Worm (Caenorhabditis elegans) whole organism, late embryonic: Measurements from ENCODE around the gene F25E5.1.
"Not testable (repeated sequence)": the region's sequence is repeated elsewhere in the genome, so short reads cannot be mapped to it uniquely, and the experiment has no call there.

Experiments
- C38D4.7 ChIP-seq: fragments of 200-800 bp; sonication (Bioruptor generic); optimal IDR thresholded peaks from 2 replicates; lab custom pipeline; 2018; ENCODE audit warnings: mild to moderate bottlenecking, missing genetic modification characterization, moderate library complexity, missing compliant biosample characterization
- K02D7.2 ChIP-seq: sonication (generic microtip); optimal IDR thresholded peaks from 2 replicates; lab custom pipeline; 2017; ENCODE audit warnings: mild to moderate bottlenecking, missing genetic modification characterization, missing compliant biosample characterization
- T23F11.4 ChIP-seq: fragments of 200-800 bp; sonication (Bioruptor generic); optimal IDR thresholded peaks from 2 replicates; lab custom pipeline; 2018; ENCODE audit warnings: mild to moderate bottlenecking, missing genetic modification characterization, missing compliant biosample characterization
- ahr-1 ChIP-seq: sonication (generic microtip); optimal IDR thresholded peaks from 2 replicates; lab custom pipeline; 2016; ENCODE audit warnings: missing genetic modification characterization, missing compliant biosample characterization
- ama-1 ChIP-seq: fragments of 150-350 bp; optimal IDR thresholded peaks from 2 replicates; lab custom pipeline; 2014
- ceh-14 ChIP-seq: sonication (generic microtip); optimal IDR thresholded peaks from 2 replicates; lab custom pipeline; 2016; ENCODE audit warnings: missing genotype, missing genetic modification characterization, missing compliant biosample characterization
- ceh-18 ChIP-seq: sonication (generic microtip); optimal IDR thresholded peaks from 2 replicates; lab custom pipeline; 2016; ENCODE audit warnings: missing genetic modification characterization, missing compliant biosample characterization
- ceh-2 ChIP-seq: sonication (generic microtip); optimal IDR thresholded peaks from 2 replicates; lab custom pipeline; 2016; ENCODE audit warnings: missing genotype, missing genetic modification characterization, missing compliant biosample characterization
- ceh-22 ChIP-seq: sonication (generic microtip); optimal IDR thresholded peaks from 2 replicates; lab custom pipeline; 2017; ENCODE audit warnings: missing biosample characterization, missing genetic modification characterization
- ceh-24 ChIP-seq: sonication (generic microtip); optimal IDR thresholded peaks from 2 replicates; lab custom pipeline; 2016; ENCODE audit warnings: mild to moderate bottlenecking, missing genetic modification characterization, missing compliant biosample characterization
- ceh-30 ChIP-seq: fragments of 150-350 bp; optimal IDR thresholded peaks from 2 replicates; lab custom pipeline; 2014; ENCODE audit warnings: missing biosample characterization, missing genetic modification characterization
- ceh-31 ChIP-seq: sonication (generic microtip); optimal IDR thresholded peaks from 2 replicates; lab custom pipeline; 2016; ENCODE audit warnings: missing genetic modification characterization, missing compliant biosample characterization
- ceh-45 ChIP-seq: fragments of 200-800 bp; sonication (Bioruptor generic); IDR thresholded peaks from 2 replicates; pipeline ENCODE4 v1.3.6; 2022; ENCODE audit warnings: missing genetic modification reagents, missing genetic modification characterization, missing compliant biosample characterization
- ceh-48 ChIP-seq: sonication (generic microtip); optimal IDR thresholded peaks from 2 replicates; lab custom pipeline; 2016; ENCODE audit warnings: missing genetic modification characterization, inconsistent platforms, missing compliant biosample characterization
- ceh-6 ChIP-seq: fragments of 200-800 bp; sonication (Bioruptor generic); optimal IDR thresholded peaks from 2 replicates; lab custom pipeline; 2018; ENCODE audit warnings: mild to moderate bottlenecking, missing genetic modification characterization, missing compliant biosample characterization
- che-1 ChIP-seq: sonication (generic microtip); optimal IDR thresholded peaks from 2 replicates; lab custom pipeline; 2016; ENCODE audit warnings: mild to moderate bottlenecking, missing genetic modification characterization, missing compliant biosample characterization
- dmd-4 ChIP-seq: sonication (generic microtip); optimal IDR thresholded peaks from 2 replicates; lab custom pipeline; 2016; ENCODE audit warnings: borderline replicate concordance, missing genetic modification characterization, missing compliant biosample characterization
- elt-4 ChIP-seq: sonication (generic microtip); optimal IDR thresholded peaks from 2 replicates; lab custom pipeline; 2016; ENCODE audit warnings: missing genetic modification characterization, missing compliant biosample characterization
- ets-4 ChIP-seq: sonication (generic microtip); optimal IDR thresholded peaks from 2 replicates; lab custom pipeline; 2016; ENCODE audit warnings: missing genetic modification characterization, missing compliant biosample characterization
- fkh-10 ChIP-seq: fragments of 150-350 bp; optimal IDR thresholded peaks from 2 replicates; lab custom pipeline; 2014; ENCODE audit warnings: missing biosample characterization, missing genetic modification reagents, missing genetic modification characterization
- hlh-13 ChIP-seq: fragments of 200-800 bp; sonication (Bioruptor generic); optimal IDR thresholded peaks from 2 replicates; lab custom pipeline; 2018; ENCODE audit warnings: mild to moderate bottlenecking, missing genetic modification characterization, missing compliant biosample characterization
- hlh-30 ChIP-seq: sonication (generic microtip); optimal IDR thresholded peaks from 2 replicates; lab custom pipeline; 2017; ENCODE audit warnings: antibody characterized with exemption, missing genetic modification characterization, missing compliant biosample characterization; ENCODE audit not compliant: insufficient read depth
- hlh-8 ChIP-seq: sonication (generic microtip); optimal IDR thresholded peaks from 2 replicates; lab custom pipeline; 2016; ENCODE audit warnings: missing genotype, missing genetic modification characterization, missing compliant biosample characterization
- lin-11 ChIP-seq: fragments of 200-800 bp; sonication (Bioruptor generic); optimal IDR thresholded peaks from 2 replicates; lab custom pipeline; 2018; ENCODE audit warnings: mild to moderate bottlenecking, missing genetic modification characterization, missing compliant biosample characterization
- madf-2 ChIP-seq: sonication (generic microtip); optimal IDR thresholded peaks from 2 replicates; lab custom pipeline; 2017; ENCODE audit warnings: missing genetic modification characterization, missing compliant biosample characterization
- nhr-11 ChIP-seq: fragments of 150-350 bp; optimal IDR thresholded peaks from 2 replicates; lab custom pipeline; 2014; ENCODE audit warnings: missing biosample characterization, missing genetic modification characterization
- nhr-232 ChIP-seq: sonication (generic microtip); optimal IDR thresholded peaks from 2 replicates; lab custom pipeline; 2016; ENCODE audit warnings: missing genetic modification characterization, missing compliant biosample characterization
- odd-2 ChIP-seq: sonication (generic microtip); optimal IDR thresholded peaks from 2 replicates; lab custom pipeline; 2017; ENCODE audit warnings: antibody characterized with exemption, mild to moderate bottlenecking, missing genetic modification characterization, missing compliant biosample characterization
- pag-3 ChIP-seq: sonication (generic microtip); optimal IDR thresholded peaks from 2 replicates; lab custom pipeline; 2016; ENCODE audit warnings: missing compliant biosample characterization, missing genetic modification characterization, borderline replicate concordance
- pax-1 ChIP-seq: fragments of 150-350 bp; optimal IDR thresholded peaks from 2 replicates; lab custom pipeline; 2014; ENCODE audit warnings: missing biosample characterization, missing genetic modification characterization
- pqm-1 ChIP-seq: sonication (generic microtip); optimal IDR thresholded peaks from 2 replicates; lab custom pipeline; 2016; ENCODE audit warnings: missing genetic modification characterization, missing compliant biosample characterization
- pros-1 ChIP-seq: fragments of 150-350 bp; optimal IDR thresholded peaks from 2 replicates; lab custom pipeline; 2014; ENCODE audit warnings: missing biosample characterization, missing genetic modification reagents, missing genetic modification characterization
- ref-2 ChIP-seq: sonication (generic microtip); optimal IDR thresholded peaks from 2 replicates; lab custom pipeline; 2016; ENCODE audit warnings: missing genetic modification characterization, missing compliant biosample characterization
- rnt-1 ChIP-seq: sonication (generic microtip); optimal IDR thresholded peaks from 2 replicates; lab custom pipeline; 2016; ENCODE audit warnings: missing genetic modification characterization, missing compliant biosample characterization
- sox-2 ChIP-seq: fragments of 200-800 bp; sonication (Bioruptor generic); IDR thresholded peaks from 2 replicates; pipeline ENCODE4 v1.3.6; 2022; ENCODE audit warnings: missing genetic modification reagents, missing genetic modification characterization, missing compliant biosample characterization
- sox-4 ChIP-seq: sonication (generic microtip); optimal IDR thresholded peaks from 2 replicates; lab custom pipeline; 2017; ENCODE audit warnings: mild to moderate bottlenecking, missing genetic modification characterization, inconsistent platforms, missing compliant biosample characterization
- tbx-2 ChIP-seq: sonication (generic microtip); optimal IDR thresholded peaks from 2 replicates; lab custom pipeline; 2016; ENCODE audit warnings: missing genetic modification characterization, missing compliant biosample characterization
- tbx-7 ChIP-seq: sonication (generic microtip); optimal IDR thresholded peaks from 2 replicates; lab custom pipeline; 2016; ENCODE audit warnings: missing genotype, missing genetic modification characterization, missing compliant biosample characterization
- ttx-3 ChIP-seq: sonication (generic microtip); optimal IDR thresholded peaks from 2 replicates; lab custom pipeline; 2016; ENCODE audit warnings: missing genetic modification reagents, missing genetic modification characterization, missing compliant biosample characterization
- unc-3 ChIP-seq, 2 experiments: fragments of 200-800 bp in 1 of 2; sonication (Bioruptor generic) in 1 of 2; sonication (generic microtip) in 1 of 2; conservative IDR thresholded peaks in 1 of 2; optimal IDR thresholded peaks in 1 of 2; 2 replicates each; pipeline versions ENCODE4 v1.3.6 to Lab custom; 2016 to 2022; ENCODE audit warnings: missing compliant biosample characterization in 2 of 2, missing genetic modification characterization in 2 of 2, missing genetic modification reagents in 1 of 2
- unc-42 ChIP-seq: sonication (generic microtip); optimal IDR thresholded peaks from 2 replicates; lab custom pipeline; 2016; ENCODE audit warnings: missing genotype, missing genetic modification characterization, missing compliant biosample characterization
- unc-55 ChIP-seq: sonication (generic microtip); optimal IDR thresholded peaks from 2 replicates; lab custom pipeline; 2017; ENCODE audit warnings: missing biosample characterization, missing genetic modification reagents, missing genetic modification characterization

Gene F25E5.1

ce11 chrV:7444331-7444730 lies 21.4 kb upstream of the F25E5.1 start, which contains the start of gene nhr-141:
TSS of gene nhr-141 (plus strand) at chrV:7444661.
- TF ChIP-seq hlh-30, elt-4, ceh-30 (tag; lab: Kevin White, UChicago): not testable (repeated sequence)

ce11 chrV:7446965-7447364 lies 18.7 kb upstream of the F25E5.1 start, which contains the start of gene F25E5.5:
TSS of gene F25E5.5 (plus strand) at chrV:7447265.
- TF ChIP-seq lin-11 (tag; lab: Kevin White, UChicago) = no peak
- no peak for TF ChIP-seq tbx-7 (tag; lab: Kevin White, UChicago)
- TF ChIP-seq rnt-1 (tag; lab: Kevin White, UChicago) = no peak
- TF ChIP-seq ceh-31 (tag; lab: Kevin White, UChicago) = no peak
- TF ChIP-seq, all 69 proteins: peak for 0

ce11 chrV:7449303-7449827 lies 16.3 kb upstream of the F25E5.1 start, which contains the start of gene try-12:
TSS of gene try-12 (plus strand) at chrV:7449353.
- TF ChIP-seq ceh-18 (tag; lab: Kevin White, UChicago) = no peak
- TF ChIP-seq pros-1 (tag; lab: Kevin White, UChicago) = no peak
- no peak for TF ChIP-seq ceh-2
- no peak for TF ChIP-seq ttx-3
- no peak for TF ChIP-seq sox-4
- no peak for TF ChIP-seq pax-1 (tag; lab: Kevin White, UChicago)
- no peak for TF ChIP-seq lin-11 (tag; lab: Kevin White, UChicago)
- TF ChIP-seq ceh-22 (tag; lab: Kevin White, UChicago) = no peak
- TF ChIP-seq nhr-232 = no peak
- TF ChIP-seq ceh-48 = no peak
- no peak for TF ChIP-seq fkh-10 (GFP tag; lab: Kevin White, UChicago)

- TF ChIP-seq tbx-2 (no peak), ceh-6 (GFP tag; lab: Kevin White, UChicago) (no peak), ceh-31 (tag; lab: Kevin White, UChicago) (no peak), pros-1 (tag; lab: Kevin White, UChicago) (no peak), pqm-1 (tag; lab: Kevin White, UChicago) (no peak), hlh-13 (GFP tag; lab: Kevin White, UChicago) (no peak), dmd-4 (no peak)
- TF ChIP-seq, all 69 proteins: peak for 0
Observed at ce11 chrV:7451421-7451820, 14.3 kb upstream of the F25E5.1 start, which contains the start of gene try-11. TSS of gene try-11 (plus strand) at chrV:7451721.

ce11 chrV:7454236-7454635 lies 11.4 kb upstream of the F25E5.1 start, which contains the start of gene try-8:
TSS of gene try-8 (minus strand) at chrV:7454336.
- no peak for TF ChIP-seq che-1
- TF ChIP-seq ceh-2 = no peak
- no peak for TF ChIP-seq ets-4 (tag; lab: Kevin White, UChicago)
- no peak for TF ChIP-seq ceh-24
- no peak for TF ChIP-seq C38D4.7 (GFP tag; lab: Kevin White, UChicago)
- no peak for TF ChIP-seq odd-2 (tag; lab: Kevin White, UChicago)
- TF ChIP-seq madf-2 = no peak
- TF ChIP-seq ahr-1 (tag; lab: Kevin White, UChicago) = no peak
- no peak for TF ChIP-seq unc-55 (GFP tag; lab: Kevin White, UChicago)
- TF ChIP-seq hlh-8 (tag; lab: Kevin White, UChicago) = no peak
- TF ChIP-seq nhr-11 = no peak
- TF ChIP-seq ceh-48 = no peak

- TF ChIP-seq ttx-3 (no peak), unc-3 (GFP tag; conservative IDR thresholded peaks at IDR 0.05; lab: Robert Waterston, UW) (no peak), unc-3 (tag; optimal IDR thresholded peaks at IDR 0.05; lab: Kevin White, UChicago) (no peak), ceh-6 (GFP tag; lab: Kevin White, UChicago) (no peak), ceh-14 (tag; lab: Kevin White, UChicago) (no peak), pqm-1 (tag; lab: Kevin White, UChicago) (no peak), unc-42 (tag; lab: Kevin White, UChicago) (no peak), K02D7.2 (no peak), T23F11.4 (GFP tag; lab: Kevin White, UChicago) (no peak), nhr-232 (no peak), ama-1 (lab: Kevin White, UChicago) (no peak), hlh-8 (tag; lab: Kevin White, UChicago) (no peak), sox-2 (GFP tag; lab: Robert Waterston, UW) (no peak), pag-3 (tag; lab: Kevin White, UChicago) (no peak), ref-2 (tag; lab: Kevin White, UChicago) (no peak), fkh-10 (GFP tag; lab: Kevin White, UChicago) (no peak), dmd-4 (no peak), ceh-30 (tag; lab: Kevin White, UChicago) (no peak), odd-2 (tag; lab: Kevin White, UChicago) (no peak), ceh-45 (GFP tag; lab: Robert Waterston, UW) (no peak)
- TF ChIP-seq, all 69 proteins: peak for 0
Observed at ce11 chrV:7455008-7455407, 10.7 kb upstream of the F25E5.1 start, which contains the start of gene F25E5.2. TSS of gene F25E5.2 (plus strand) at chrV:7455308.
